Worm (Caenorhabditis elegans): ENCODE results near the gene rrsr-1.

- TF ChIP-seq ama-1 (optimal IDR thresholded peaks at IDR 0.05) (no peak), F13H6.1 (tag; optimal IDR thresholded peaks at IDR 0.05) (no peak), elt-3 (tag; optimal IDR thresholded peaks at IDR 0.05) (no peak)
These were observed 30.1 kb downstream of the rrsr-1 start, which contains the start of gene C15H11.13 for ce11 chrV:14394743-14395142.

All from whole organism, L2 larva.